Fruit fly (Drosophila melanogaster) Kc167 (cell line): ENCODE results near the gene PNPase.

Source experiments
- Myc ChIP-seq: fragments of >200 bp; optimal IDR thresholded peaks from 2 replicates; lab custom pipeline; 2017; ENCODE audit warnings: missing external identifiers
- Sin3A ChIP-seq: fragments of >200 bp; optimal IDR thresholded peaks from 2 replicates; lab custom pipeline; 2018; ENCODE audit warnings: missing external identifiers
- h ChIP-seq: fragments of >200 bp; optimal IDR thresholded peaks from 3 replicates; lab custom pipeline; 2018; ENCODE audit warnings: missing external identifiers
- insv ChIP-seq: fragments of >200 bp; optimal IDR thresholded peaks from 3 replicates; lab custom pipeline; 2018; ENCODE audit warnings: missing external identifiers
- psq ChIP-seq: fragments of >200 bp; optimal IDR thresholded peaks from 2 replicates; lab custom pipeline; 2017; ENCODE audit warnings: missing external identifiers
- ttk ChIP-seq: sonication (Bioruptor generic); optimal IDR thresholded peaks from 2 replicates; lab custom pipeline; 2017; ENCODE audit warnings: missing external identifiers

The PNPase gene

dm6 chr3R:31405277-31406207 is at the start of gene PNPase:
PNPase (minus strand) TSS chr3R:31405452.
- no peak for TF ChIP-seq ttk (lab: Kevin White, UChicago)
- no peak for TF ChIP-seq Myc (lab: Kevin White, UChicago)
- TF ChIP-seq h (lab: Kevin White, UChicago): no peak
- TF ChIP-seq psq: no peak
- no peak for TF ChIP-seq Sin3A (lab: Kevin White, UChicago)
- TF ChIP-seq insv (lab: Kevin White, UChicago): no peak

dm6 chr3R:31443455-31443854 is 38.2 kb upstream of the PNPase start:
- no peak for TF ChIP-seq ttk (lab: Kevin White, UChicago)
- no peak for TF ChIP-seq Myc (lab: Kevin White, UChicago)
- no peak for TF ChIP-seq insv (lab: Kevin White, UChicago)
- TF ChIP-seq Sin3A (lab: Kevin White, UChicago): no peak
- TF ChIP-seq psq: no peak
- TF ChIP-seq h (lab: Kevin White, UChicago): no peak

- TF ChIP-seq h (lab: Kevin White, UChicago) (no peak), Myc (lab: Kevin White, UChicago) (no peak), insv (lab: Kevin White, UChicago) (no peak), Sin3A (lab: Kevin White, UChicago) (no peak)
Observed at dm6 chr3R:31443023-31443422, 37.8 kb upstream of the PNPase start.

DNA sequence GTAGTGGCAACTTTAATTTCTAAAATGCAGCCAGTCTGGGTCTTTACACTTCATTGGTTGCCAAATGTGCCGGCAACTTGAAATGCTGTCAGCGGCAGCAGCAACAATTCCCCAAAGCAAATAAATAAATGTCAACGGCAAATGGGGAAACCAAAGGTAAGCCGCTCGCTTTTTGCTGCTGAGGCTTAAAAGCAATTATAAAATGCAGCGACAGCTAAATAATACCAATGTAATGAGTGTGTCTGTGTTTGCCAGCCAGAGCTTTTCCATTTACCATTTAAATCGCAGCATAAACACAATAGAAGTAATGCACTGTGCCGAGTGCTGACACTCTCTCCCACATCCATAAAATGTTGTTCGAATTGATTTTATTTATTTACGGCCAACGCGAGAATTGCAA is 35.3 kb upstream of the PNPase start:
- no peak for TF ChIP-seq psq
- TF ChIP-seq ttk (lab: Kevin White, UChicago): no peak
- no peak for TF ChIP-seq h (lab: Kevin White, UChicago)
- TF ChIP-seq Sin3A (lab: Kevin White, UChicago): no peak
- no peak for TF ChIP-seq insv (lab: Kevin White, UChicago)

- TF ChIP-seq Sin3A (lab: Kevin White, UChicago): no peak
- TF ChIP-seq ttk (lab: Kevin White, UChicago): no peak
- TF ChIP-seq h (lab: Kevin White, UChicago): no peak
- TF ChIP-seq psq: no peak
- TF ChIP-seq Myc (lab: Kevin White, UChicago): no peak
Observed at dm6 chr3R:31439986-31440385, 34.7 kb upstream of the PNPase start.

DNA sequence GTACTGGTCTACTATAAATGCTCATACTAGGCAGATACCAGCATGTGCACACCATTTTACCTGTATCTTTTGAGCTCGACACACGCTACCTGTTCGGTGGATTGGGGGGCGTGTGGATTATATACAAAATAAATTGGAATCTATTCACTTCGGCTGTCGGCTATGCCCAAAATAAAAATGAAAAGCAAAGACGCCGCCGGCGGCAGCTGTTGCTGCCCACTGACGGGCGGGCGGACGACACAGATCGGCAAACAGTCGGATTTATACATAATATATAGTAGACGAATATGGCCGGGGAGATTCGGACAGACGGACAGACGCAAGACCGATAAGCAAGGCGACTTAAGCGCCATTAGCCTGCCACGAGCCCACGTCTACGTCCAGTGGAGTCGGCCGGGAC is 33.6 kb upstream of the PNPase start:
- TF ChIP-seq psq (no peak), Myc (lab: Kevin White, UChicago) (no peak), insv (lab: Kevin White, UChicago) (no peak), h (lab: Kevin White, UChicago) (no peak), ttk (lab: Kevin White, UChicago) (no peak), Sin3A (lab: Kevin White, UChicago) (no peak)

dm6 chr3R:31437420-31438058 is 32.3 kb upstream of the PNPase start:
- TF ChIP-seq ttk (lab: Kevin White, UChicago) (no peak), insv (lab: Kevin White, UChicago) (no peak), Sin3A (lab: Kevin White, UChicago) (no peak), psq (no peak), Myc (lab: Kevin White, UChicago) (no peak), h (lab: Kevin White, UChicago) (no peak)

DNA sequence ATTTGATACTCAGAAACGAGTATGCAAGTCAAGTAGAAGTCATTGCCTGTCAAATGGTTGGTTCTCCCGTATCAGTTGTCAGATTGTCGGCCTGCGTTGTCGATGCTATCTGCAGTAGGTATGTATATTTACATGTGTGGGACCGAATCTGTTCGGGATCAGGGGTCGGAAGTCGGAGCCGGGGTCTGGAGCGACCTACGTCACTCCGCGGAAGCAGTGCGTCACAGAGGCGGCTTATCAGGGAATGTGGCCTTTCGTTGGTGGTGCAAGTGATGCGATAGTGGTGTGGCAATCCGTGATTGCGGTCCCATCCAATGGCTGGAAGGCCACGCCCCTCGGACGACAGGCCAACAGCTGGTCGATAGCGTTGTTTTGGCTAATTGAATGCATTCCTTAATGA is 30.4 kb upstream of the PNPase start:
- TF ChIP-seq Sin3A (lab: Kevin White, UChicago) (no peak), h (lab: Kevin White, UChicago) (no peak), ttk (lab: Kevin White, UChicago) (no peak), insv (lab: Kevin White, UChicago) (no peak), psq (no peak), Myc (lab: Kevin White, UChicago) (no peak)

DNA sequence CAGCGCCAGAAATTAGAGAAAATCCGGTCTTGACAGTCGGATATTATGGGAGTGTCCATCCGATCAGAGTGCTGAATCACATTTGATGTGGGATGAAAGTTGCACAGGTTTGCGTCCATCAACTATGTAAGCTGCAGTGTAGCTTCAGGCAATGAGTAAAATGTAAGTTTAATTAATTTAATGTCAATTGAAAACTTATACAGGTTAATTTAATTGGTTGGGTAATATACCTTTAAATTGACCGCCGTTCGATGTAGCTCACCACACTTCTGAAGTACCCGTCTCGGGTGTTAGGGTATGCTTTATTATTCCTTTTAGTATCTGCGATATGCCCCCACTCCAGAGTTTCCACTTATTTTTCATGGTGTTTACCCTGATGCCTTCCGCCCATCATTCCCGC is 19.2 kb upstream of the PNPase start:
- TF ChIP-seq psq: no peak
- no peak for TF ChIP-seq ttk (lab: Kevin White, UChicago)
- no peak for TF ChIP-seq Sin3A (lab: Kevin White, UChicago)
- no peak for TF ChIP-seq Myc (lab: Kevin White, UChicago)
- no peak for TF ChIP-seq h (lab: Kevin White, UChicago)

DNA sequence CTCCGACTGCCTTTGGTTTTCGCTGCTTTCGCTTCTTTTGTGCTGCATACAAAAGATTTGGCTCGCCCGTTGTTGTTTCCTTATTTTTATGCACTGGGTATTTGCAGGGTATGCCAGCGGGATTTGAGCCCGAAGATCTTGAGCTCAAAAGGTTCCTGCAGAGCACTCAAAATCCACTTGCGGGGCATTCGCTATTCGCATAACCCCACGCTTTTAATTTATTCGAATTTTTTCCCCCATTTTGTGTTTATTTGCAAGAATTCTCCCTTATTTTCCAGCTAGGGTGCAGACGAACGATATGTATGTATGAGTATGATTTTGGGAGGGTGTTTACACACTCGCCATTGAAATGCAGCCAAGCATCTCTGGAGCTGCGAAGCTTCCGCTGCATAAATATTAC is 16.7 kb upstream of the PNPase start:
- TF ChIP-seq Sin3A (lab: Kevin White, UChicago) (no peak), ttk (lab: Kevin White, UChicago) (no peak), insv (lab: Kevin White, UChicago) (no peak), h (lab: Kevin White, UChicago) (no peak), psq (no peak), Myc (lab: Kevin White, UChicago) (no peak)

DNA sequence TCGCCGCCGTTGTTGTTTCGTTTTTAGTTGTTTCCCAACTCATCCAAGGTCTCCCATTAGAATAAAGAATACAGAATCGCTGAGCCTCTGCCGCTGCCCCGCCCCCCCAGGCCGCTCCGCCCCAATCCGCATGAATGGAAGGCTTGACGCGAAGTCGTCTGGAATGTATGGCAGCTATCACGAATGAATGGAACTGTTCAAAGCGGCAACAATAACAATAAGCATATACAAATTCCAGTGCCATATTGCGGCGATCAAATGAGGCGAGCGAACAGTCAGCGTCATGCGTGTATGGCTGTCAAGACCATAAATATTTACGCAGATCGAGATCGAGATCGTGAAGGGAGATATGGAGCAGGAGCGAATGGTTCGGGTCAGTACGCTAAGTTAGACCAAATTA is 15.4 kb upstream of the PNPase start:
- no peak for TF ChIP-seq psq
- TF ChIP-seq Myc (lab: Kevin White, UChicago): no peak
- no peak for TF ChIP-seq h (lab: Kevin White, UChicago)
- TF ChIP-seq ttk (lab: Kevin White, UChicago): no peak
- no peak for TF ChIP-seq insv (lab: Kevin White, UChicago)
- no peak for TF ChIP-seq Sin3A (lab: Kevin White, UChicago)

DNA sequence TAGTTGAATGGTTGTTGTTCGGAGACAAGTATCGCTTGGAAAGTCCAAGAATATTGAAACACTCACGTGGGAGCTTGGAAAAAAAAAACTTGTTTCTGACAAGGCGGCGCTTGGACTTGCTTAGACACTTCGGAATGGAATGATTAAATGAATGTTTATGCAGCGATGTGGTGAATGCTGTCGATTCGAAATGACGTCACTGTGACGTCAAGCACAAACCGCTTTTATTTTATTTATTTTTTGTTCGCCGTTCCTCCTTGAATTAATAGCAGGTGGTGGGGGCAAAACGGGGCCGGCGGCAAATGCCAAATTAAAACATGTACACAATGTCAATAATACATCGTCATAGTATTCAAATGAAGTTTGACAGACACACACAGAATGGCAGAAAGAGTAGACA is 14.3 kb upstream of the PNPase start:
- TF ChIP-seq Myc (lab: Kevin White, UChicago) (no peak), ttk (lab: Kevin White, UChicago) (no peak), psq (no peak), h (lab: Kevin White, UChicago) (no peak), insv (lab: Kevin White, UChicago) (no peak), Sin3A (lab: Kevin White, UChicago) (no peak)
